Worm (Caenorhabditis elegans): ENCODE data around the gene F41B4.2.

- no peak for TF ChIP-seq ham-2 (GFP tag; optimal IDR thresholded peaks at IDR 0.05)
- TF ChIP-seq nhr-237 (tag; optimal IDR thresholded peaks at IDR 0.05): no peak
- no peak for TF ChIP-seq unc-120 (tag; optimal IDR thresholded peaks at IDR 0.05; ENCODE audit: poor library complexity, severe bottlenecking)
- no peak for TF ChIP-seq ztf-11 (tag; optimal IDR thresholded peaks at IDR 0.05)
- no peak for TF ChIP-seq lin-13 (tag; optimal IDR thresholded peaks at IDR 0.05)
- TF ChIP-seq unc-62 (GFP tag; optimal IDR thresholded peaks at IDR 0.05): no peak
- no peak for TF ChIP-seq blmp-1 (tag; optimal IDR thresholded peaks at IDR 0.05)
- TF ChIP-seq ces-1 (GFP tag; optimal IDR thresholded peaks at IDR 0.05): peak; percentile 86
- TF ChIP-seq zip-8 (tag; optimal IDR thresholded peaks at IDR 0.05): no peak
- no peak for TF ChIP-seq nhr-12 (tag; optimal IDR thresholded peaks at IDR 0.05)
- TF ChIP-seq nhr-28 (tag; optimal IDR thresholded peaks at IDR 0.05): no peak
- TF ChIP-seq mab-5 (tag; optimal IDR thresholded peaks at IDR 0.05): no peak
Observed at ce11 chrX:6804857-6805256, 30.2 kb downstream of the F41B4.2 start.
